Worm (Caenorhabditis elegans) whole organism, late embryonic: ENCODE results near the gene sdc-3.

ENCODE experiments used
- F13H6.1 ChIP-seq: sonication (generic microtip); optimal IDR thresholded peaks from 2 replicates; lab custom pipeline; 2016; ENCODE audit warnings: missing genetic modification characterization, missing compliant biosample characterization
- K02D7.2 ChIP-seq: sonication (generic microtip); optimal IDR thresholded peaks from 2 replicates; lab custom pipeline; 2017; ENCODE audit warnings: mild to moderate bottlenecking, missing genetic modification characterization, missing compliant biosample characterization
- ceh-18 ChIP-seq: sonication (generic microtip); optimal IDR thresholded peaks from 2 replicates; lab custom pipeline; 2016; ENCODE audit warnings: missing genetic modification characterization, missing compliant biosample characterization
- ceh-48 ChIP-seq: sonication (generic microtip); optimal IDR thresholded peaks from 2 replicates; lab custom pipeline; 2016; ENCODE audit warnings: missing genetic modification characterization, inconsistent platforms, missing compliant biosample characterization
- ceh-6 ChIP-seq: fragments of 200-800 bp; sonication (Bioruptor generic); optimal IDR thresholded peaks from 2 replicates; lab custom pipeline; 2018; ENCODE audit warnings: mild to moderate bottlenecking, missing genetic modification characterization, missing compliant biosample characterization
- elt-2 ChIP-seq: sonication (generic microtip); optimal IDR thresholded peaks from 2 replicates; lab custom pipeline; 2016; ENCODE audit warnings: missing genetic modification reagents, missing genetic modification characterization, missing compliant biosample characterization
- eyg-1 ChIP-seq: sonication (generic microtip); optimal IDR thresholded peaks from 2 replicates; lab custom pipeline; 2016; ENCODE audit warnings: missing genotype, missing genetic modification characterization, missing compliant biosample characterization
- nhr-11 ChIP-seq: fragments of 150-350 bp; optimal IDR thresholded peaks from 2 replicates; lab custom pipeline; 2014; ENCODE audit warnings: missing biosample characterization, missing genetic modification characterization
- nhr-232 ChIP-seq: sonication (generic microtip); optimal IDR thresholded peaks from 2 replicates; lab custom pipeline; 2016; ENCODE audit warnings: missing genetic modification characterization, missing compliant biosample characterization
- pha-4 ChIP-seq: fragments of 150-350 bp; optimal IDR thresholded peaks from 2 replicates; lab custom pipeline; 2018; ENCODE audit warnings: missing biosample characterization, missing genetic modification reagents, missing genetic modification characterization
- pqm-1 ChIP-seq: sonication (generic microtip); optimal IDR thresholded peaks from 2 replicates; lab custom pipeline; 2016; ENCODE audit warnings: missing genetic modification characterization, missing compliant biosample characterization
- tbx-7 ChIP-seq: sonication (generic microtip); optimal IDR thresholded peaks from 2 replicates; lab custom pipeline; 2016; ENCODE audit warnings: missing genotype, missing genetic modification characterization, missing compliant biosample characterization

DNA sequence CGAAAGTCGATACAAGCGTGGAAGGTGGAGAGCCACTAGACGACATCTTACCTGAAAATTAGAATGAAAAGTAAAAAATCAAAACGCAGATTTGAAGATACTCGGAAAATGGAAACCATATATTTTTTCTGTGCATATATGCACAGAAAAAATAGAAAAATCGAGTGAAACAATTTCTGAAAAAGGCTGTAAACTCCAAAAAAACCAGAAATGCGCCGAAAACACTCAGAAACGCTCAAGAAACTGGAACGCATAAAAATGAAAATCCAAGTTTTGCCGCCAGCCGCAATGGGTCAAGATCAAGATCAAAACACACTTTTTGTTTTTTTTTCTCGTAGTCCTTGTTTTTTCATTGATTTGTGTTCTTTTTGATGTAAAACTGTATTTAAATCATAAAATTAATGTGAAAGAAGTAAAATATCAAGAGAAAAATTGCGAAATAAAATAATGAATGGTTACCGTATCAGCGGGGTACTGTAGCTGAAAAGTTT lies 55.3 kb downstream of the sdc-3 start, which contains the start of gene T01C3.3:
- TF ChIP-seq eyg-1 (no peak), nhr-232 (tag; lab: Kevin White, UChicago) (no peak), F13H6.1 (tag; lab: Kevin White, UChicago) (no peak), tbx-7 (no peak), elt-2 (tag; lab: Kevin White, UChicago) (no peak), nhr-11 (no peak), pha-4 (no peak), ceh-48 (tag; lab: Kevin White, UChicago) (no peak), ceh-6 (GFP tag; lab: Kevin White, UChicago) (no peak), pqm-1 (tag; lab: Kevin White, UChicago) (no peak), K02D7.2 (no peak), ceh-18 (tag; lab: Kevin White, UChicago) (no peak)
